Worm (Caenorhabditis elegans) whole organism, dauer: ENCODE data around the gene fln-2.

Experiments used
- unc-62 ChIP-seq: sonication (generic microtip); optimal IDR thresholded peaks from 2 replicates; lab custom pipeline; 2017; ENCODE audit warnings: missing biosample characterization, missing genetic modification reagents, missing genetic modification characterization

fln-2 gene

DNA sequence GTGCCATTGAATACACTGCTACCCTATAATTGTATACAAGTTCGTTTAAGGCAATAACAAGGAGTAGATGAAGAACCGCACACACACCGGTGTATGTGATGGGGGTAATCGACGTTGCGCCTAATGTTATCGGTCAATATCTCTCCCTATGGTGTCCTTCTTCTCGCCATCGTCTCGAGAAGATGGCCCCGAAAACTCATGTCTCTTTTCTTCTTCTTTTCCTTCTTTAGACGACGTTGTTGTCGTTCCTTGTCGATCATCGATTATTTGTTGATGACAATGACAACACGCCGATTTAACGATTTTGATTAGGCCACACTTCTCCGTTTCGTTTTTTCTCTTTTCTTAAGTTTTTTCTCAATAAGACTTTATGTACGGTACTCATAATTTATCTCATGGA is 11.6 kb downstream of the fln-2 start:
- no peak for TF ChIP-seq unc-62 (GFP tag; lab: Kevin White, UChicago)

DNA sequence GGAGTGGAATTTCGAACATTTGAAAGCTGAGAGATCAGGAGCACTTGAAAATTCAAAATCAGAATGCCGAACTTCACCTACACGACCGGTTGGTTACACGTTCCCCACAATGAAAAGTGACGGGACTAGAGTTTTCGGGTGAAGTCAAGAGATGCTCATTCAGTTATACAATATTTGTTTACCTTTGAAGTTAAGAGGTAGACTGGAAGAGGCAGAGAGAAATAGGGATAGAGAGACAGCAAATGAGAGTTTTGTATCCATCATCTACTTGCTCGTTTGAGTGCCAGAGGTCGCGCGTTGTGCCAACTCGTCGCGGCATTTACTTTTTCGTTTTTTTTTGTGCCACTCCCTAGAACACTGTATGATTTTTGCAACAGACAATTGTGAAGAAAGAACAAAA is 13.2 kb downstream of the fln-2 start:
- no peak for TF ChIP-seq unc-62 (GFP tag; lab: Kevin White, UChicago)

DNA sequence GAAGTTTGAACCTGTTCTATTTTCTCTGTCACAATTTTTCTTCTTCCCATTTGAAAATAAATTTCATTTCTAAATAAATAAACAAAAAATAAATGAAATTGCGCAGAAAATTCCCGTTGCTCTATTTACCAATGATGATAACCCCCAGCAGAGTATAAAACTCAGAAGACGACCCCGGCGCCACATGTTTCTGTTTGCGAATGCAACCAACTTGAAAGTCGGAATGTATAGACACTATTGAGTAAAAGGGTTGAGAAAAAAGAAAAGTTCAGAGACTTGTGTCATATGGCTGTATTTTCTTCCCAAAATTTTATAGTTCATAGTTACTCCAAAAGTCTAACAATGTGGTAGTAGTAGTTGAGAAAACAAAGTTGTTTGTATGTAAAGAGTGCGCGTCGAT is 14.2 kb downstream of the fln-2 start:
- no peak for TF ChIP-seq unc-62 (GFP tag; lab: Kevin White, UChicago)

DNA sequence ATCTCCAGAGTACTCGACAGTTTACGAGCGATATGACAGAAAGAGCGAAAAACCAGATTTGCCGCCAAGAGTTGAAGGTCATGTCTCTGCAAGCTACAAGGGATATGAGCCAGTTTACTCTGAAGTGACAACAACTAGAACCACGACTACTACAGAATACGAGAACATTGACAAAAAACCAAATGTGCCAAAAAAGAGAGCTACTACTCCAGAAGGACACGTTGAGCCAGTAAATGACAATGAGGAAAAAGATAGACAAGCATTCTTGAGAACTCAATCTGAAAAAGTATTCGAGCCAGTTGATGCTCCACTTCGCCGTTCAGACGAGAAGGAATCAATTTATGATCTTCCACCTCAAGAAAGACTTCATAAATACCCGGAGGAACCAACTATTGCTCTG is 19.8 kb downstream of the fln-2 start:
- no peak for TF ChIP-seq unc-62 (GFP tag; lab: Kevin White, UChicago)

DNA sequence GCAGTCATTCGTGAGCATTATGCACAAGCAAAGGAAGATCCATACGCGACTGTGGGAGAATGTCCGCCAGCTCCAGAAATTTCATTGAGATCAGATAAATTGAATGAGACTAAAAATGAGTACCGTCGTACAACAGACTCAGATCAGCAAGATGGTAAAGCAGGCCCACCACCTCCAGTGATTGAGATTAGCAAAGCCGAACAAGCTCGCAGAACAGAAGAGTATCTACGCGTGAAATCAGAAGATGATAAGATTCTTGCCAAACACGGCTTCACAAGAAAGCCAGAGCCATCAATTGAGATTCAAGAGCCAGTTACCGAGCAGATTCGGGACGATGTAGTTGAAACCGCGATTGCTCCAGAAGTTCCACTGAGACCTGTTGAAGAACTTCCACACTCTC is 20.4 kb downstream of the fln-2 start:
- no peak for TF ChIP-seq unc-62 (GFP tag; lab: Kevin White, UChicago)

DNA sequence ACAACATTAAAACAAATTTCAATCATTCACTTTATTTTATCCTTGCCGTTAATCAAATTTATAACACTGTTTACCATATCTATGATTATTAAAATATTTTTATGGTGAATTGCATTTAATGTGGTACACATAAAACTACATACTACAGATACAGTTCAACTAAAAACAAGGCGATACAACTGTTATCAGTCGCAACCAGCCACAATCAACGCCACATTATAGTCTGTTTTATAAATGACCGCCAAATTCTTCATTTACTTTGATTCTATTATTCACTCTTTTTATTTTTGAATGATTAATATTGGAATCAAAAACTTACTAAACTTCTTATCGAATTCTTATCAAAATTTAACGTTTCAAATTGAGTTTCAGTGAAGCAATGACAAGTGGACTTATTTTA is 30.6 kb downstream of the fln-2 start, which contains the start of gene B0272.4:
TSS of gene B0272.4 (plus strand) at position 373 of the 400 bp plus-strand sequence.
- no peak for TF ChIP-seq unc-62 (GFP tag; lab: Kevin White, UChicago)

DNA sequence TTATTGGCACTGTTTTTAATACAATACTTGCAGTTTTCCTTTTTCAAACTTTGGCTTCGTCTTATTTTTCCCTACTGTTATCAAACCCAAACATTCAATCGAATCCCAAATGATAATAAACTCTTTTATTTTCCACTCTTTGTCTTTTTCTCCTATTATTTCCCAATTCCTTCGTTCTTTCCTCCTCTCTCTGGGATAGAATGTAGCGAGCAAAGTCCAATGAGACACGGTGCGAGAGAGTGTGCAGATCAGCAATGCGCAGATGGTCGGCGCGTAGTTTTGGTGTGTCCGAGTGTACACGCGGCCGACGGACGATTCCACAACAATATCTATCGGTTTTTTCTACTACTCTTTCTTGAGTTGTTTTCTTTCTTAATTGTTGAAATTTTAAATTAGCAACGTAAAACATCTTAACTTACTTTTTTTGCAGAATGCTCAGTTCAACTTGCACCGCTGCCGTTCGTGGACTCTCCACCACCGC is 33.5 kb downstream of the fln-2 start, which contains the start of gene B0272.3:
TSS of gene B0272.3 (plus strand) at position 431 of the 481 bp plus-strand sequence.
- TF ChIP-seq unc-62 (GFP tag; lab: Kevin White, UChicago): no peak

DNA sequence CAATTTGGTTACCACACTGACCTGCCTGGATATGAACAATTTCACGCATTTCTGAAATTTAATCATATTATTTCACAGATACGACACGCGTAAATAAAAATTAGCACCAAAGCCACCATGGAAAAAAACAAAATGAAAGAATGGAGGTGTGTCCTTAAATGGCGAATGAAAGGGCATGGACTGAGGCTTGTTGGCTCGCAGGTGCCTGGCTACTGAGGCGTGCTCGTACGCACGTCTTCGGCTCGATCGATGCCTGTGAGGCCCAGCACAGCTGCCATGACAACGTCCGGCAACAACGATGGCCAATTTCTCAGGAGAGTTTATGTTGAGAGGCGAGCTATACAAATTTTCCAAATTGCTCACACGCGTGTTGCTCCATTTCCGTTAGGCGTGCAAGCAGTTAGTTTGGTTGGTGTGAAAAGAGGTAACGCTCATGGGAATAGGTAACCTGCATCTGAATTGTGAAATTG is 39.4 kb downstream of the fln-2 start, which contains the start of gene tbb-4:
TSS of gene tbb-4 (minus strand) at position 51 of the 470 bp plus-strand sequence.
- no peak for TF ChIP-seq unc-62 (GFP tag; lab: Kevin White, UChicago)

DNA sequence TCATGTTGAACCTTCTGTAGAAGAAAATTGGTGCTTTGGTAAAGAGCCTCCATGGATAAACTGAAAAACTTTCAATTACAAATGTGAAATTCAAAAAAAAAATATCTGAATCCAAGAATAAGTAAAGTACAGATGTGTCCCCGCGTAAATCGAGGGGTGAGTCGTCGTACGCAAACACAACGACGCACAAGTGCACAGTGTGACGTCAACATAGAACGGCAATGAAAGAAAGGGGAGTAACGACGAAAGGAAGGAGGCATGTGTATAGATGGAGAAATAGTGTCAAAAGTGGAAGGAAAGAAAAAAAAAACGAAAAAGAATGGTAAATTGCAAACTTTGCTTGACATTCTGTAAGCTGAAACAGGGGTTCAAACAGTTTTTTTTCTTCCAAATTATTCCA is 44.0 kb downstream of the fln-2 start, which contains the start of gene memb-1:
TSS of gene memb-1 (minus strand) at position 60 of the 400 bp plus-strand sequence.
- no peak for TF ChIP-seq unc-62 (GFP tag; lab: Kevin White, UChicago)

DNA sequence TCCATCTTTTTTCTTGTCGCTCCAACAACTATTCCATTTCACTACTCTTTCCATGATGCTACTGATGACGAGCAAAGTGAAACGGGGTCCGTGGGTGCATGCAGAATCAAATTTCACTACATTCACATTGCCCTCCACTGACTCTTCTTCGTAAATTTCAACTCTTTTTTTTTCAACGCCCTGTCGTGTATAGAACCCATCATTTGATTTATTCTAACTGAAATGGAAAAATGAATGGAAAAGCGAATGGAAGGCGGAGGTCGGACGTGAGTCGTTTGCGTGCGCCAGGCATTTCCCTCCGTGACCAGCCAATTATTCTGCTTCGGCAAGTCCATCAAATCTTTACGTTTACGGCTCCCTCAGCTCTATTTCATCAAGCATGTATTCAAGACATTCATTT is 46.4 kb downstream of the fln-2 start:
- no peak for TF ChIP-seq unc-62 (GFP tag; lab: Kevin White, UChicago)

DNA sequence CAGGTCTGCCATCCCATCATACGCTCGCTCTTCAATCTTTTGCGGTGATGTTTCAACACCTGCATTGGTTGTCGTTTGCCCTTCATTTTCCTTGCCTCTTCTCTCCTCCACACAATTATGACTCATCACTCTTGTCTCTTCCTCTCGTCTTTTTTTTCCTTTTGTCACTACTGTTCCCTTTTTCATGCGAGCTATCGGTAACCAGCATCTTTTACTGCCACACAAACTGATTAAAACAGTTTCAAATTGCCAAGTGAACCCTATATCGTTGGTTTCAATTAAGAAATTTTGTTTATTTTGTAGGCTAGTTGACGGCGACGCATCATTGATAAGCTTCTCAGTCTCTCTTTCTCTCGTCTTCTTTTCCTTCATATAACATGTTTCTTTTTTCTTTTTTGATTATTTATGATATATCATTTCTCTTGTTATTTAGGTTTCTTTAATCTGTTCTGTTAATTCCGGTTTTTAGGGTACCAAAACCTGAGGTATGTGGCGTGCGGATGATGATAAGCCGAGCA is 48.7 kb downstream of the fln-2 start, which contains the start of gene ZK899.1:
TSS of gene ZK899.1 (plus strand) at position 468 of the 518 bp plus-strand sequence.
- TF ChIP-seq unc-62 (GFP tag; lab: Kevin White, UChicago): no peak

DNA sequence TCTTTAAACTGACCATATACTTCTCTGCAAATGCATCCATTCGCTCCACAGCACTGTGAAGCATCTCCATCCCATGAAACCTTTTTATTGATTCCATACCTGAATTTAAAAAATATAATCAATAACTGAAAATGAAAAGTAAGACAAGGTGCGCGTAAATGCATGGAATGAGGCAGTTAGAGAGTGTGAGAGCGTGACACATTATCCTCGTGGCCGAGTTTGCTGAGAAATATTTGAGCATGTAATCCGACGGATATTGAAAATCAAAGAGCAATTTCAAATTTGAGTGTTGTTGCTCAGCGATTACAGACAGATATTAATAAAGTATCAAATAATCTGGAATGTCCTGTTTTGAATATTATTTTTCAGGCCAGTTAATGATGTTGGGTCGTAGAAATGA is 51.8 kb downstream of the fln-2 start, which contains the start of gene ZK899.7:
TSS of gene ZK899.7 (minus strand) at position 101 of the 400 bp plus-strand sequence.
- no peak for TF ChIP-seq unc-62 (GFP tag; lab: Kevin White, UChicago)

DNA sequence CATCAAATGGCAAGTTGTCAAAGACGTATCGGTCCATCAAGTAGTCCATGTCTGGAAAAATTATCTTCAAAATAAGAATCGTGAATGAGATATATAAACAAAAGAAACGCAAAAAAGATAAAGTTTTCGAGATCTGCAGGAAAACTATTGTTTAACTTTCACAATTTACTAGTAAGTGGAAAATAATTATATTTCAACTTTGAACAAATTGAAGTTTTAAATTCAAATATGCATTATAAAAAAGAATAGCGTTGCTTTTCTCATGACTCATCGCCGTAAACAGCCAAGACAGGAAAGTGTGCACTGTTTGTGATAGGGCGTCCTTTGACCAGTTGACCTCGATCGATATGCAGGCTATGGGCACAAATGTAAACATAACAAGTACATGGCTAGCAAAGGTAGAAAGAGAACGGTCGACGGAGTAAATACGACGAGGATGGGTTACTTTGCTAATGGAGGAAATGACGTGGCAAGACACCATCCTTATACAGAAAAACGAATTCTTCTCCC is 54.5 kb downstream of the fln-2 start, which contains the start of gene ZK899.2:
TSS of gene ZK899.2 (minus strand) at position 51 of the 510 bp plus-strand sequence.
- no peak for TF ChIP-seq unc-62 (GFP tag; lab: Kevin White, UChicago)

DNA sequence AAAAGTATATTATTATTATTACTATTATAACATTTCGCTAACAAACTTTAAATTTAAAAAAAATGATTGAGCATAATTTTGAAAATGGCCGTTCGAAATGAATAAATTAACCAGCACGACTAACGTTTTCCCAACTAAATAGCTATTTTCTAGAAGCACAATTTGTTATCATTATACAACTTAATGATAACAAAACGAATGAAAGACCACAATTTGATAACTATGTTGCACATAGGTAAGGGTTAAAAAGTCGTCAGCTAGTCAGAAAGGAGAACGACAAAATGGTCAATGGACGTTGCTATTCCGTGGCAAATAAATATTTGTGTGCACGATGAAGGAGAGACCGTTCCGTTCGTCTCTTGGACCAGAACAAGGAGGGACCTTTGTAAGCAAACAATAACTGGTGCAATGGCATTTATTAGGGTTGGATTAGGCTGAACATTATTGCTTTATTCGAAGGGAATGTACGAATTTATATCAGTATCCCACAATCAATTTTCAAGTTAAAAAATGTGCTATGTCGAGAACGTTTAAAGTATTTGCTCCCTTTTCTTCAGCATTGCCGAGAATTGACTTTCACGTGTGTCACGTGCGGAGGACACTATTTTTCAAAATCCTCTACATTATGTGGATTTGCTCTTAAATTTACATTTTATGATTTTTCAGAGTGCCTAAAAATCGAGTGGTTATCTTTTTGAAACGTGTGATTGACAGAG is 55.1 kb downstream of the fln-2 start, which contains the start of gene ZK899.3:
TSS of gene ZK899.3 (plus strand) at position 666 of the 716 bp plus-strand sequence.
- no peak for TF ChIP-seq unc-62 (GFP tag; lab: Kevin White, UChicago)

DNA sequence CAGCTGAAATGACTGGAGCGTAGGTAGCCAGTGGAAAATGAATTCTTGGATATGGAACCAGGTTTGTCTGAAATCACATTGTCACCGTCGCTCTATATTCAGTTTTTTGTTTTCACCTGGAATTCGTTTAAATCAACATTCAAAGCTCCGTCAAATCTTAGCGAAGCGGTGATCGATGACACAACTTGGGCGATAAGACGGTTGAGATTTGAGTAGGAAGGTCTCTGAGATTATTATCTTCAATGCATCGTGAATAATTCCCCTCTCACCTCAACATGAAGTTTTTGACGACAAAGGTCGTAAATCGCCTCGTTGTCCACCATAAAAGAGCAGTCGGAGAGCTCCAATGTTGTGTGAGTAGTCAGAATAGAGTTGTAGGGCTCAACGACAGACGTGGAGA is 59.1 kb downstream of the fln-2 start:
- TF ChIP-seq unc-62 (GFP tag; lab: Kevin White, UChicago): no peak

DNA sequence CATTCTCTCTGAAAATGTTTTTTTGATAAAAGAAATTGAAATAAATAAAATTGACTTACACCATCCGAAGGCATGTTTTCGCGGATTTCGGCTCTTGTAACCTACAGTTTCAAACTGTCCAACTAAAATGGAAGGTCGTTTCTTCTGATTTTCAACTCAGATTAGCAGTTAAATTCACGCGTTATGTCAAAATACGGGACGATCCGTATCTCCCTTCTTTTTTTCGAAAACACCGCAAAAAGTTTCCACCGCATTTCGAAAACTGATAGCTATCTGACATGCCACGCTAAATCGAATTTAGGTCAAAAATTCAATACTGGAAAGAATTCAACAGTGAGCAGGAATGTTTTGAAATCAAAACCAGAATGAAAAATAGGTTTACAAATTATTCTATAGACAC is 60.6 kb downstream of the fln-2 start, which contains the start of gene tba-8:
TSS of gene tba-8 (minus strand) at position 207 of the 400 bp plus-strand sequence.
- no peak for TF ChIP-seq unc-62 (GFP tag; lab: Kevin White, UChicago)
